Worm (Caenorhabditis elegans) whole organism, late embryonic: ENCODE data around the gene igeg-1.

Experiments used
- ceh-30 ChIP-seq: fragments of 150-350 bp; optimal IDR thresholded peaks from 2 replicates; lab custom pipeline; 2014; ENCODE audit warnings: missing biosample characterization, missing genetic modification characterization
- ceh-45 ChIP-seq: fragments of 200-800 bp; sonication (Bioruptor generic); IDR thresholded peaks from 2 replicates; pipeline ENCODE4 v1.3.6; 2022; ENCODE audit warnings: missing genetic modification reagents, missing genetic modification characterization, missing compliant biosample characterization
- hlh-13 ChIP-seq: fragments of 200-800 bp; sonication (Bioruptor generic); optimal IDR thresholded peaks from 2 replicates; lab custom pipeline; 2018; ENCODE audit warnings: mild to moderate bottlenecking, missing genetic modification characterization, missing compliant biosample characterization
- hlh-6 ChIP-seq: sonication (generic microtip); optimal IDR thresholded peaks from 2 replicates; lab custom pipeline; 2016; ENCODE audit warnings: missing genotype, missing genetic modification characterization, missing compliant biosample characterization
- odd-2 ChIP-seq: sonication (generic microtip); optimal IDR thresholded peaks from 2 replicates; lab custom pipeline; 2017; ENCODE audit warnings: antibody characterized with exemption, mild to moderate bottlenecking, missing genetic modification characterization, missing compliant biosample characterization
- pag-3 ChIP-seq: sonication (generic microtip); optimal IDR thresholded peaks from 2 replicates; lab custom pipeline; 2016; ENCODE audit warnings: missing compliant biosample characterization, missing genetic modification characterization, borderline replicate concordance
- pha-4 ChIP-seq: fragments of 150-350 bp; optimal IDR thresholded peaks from 2 replicates; lab custom pipeline; 2018; ENCODE audit warnings: missing biosample characterization, missing genetic modification reagents, missing genetic modification characterization
- syd-9 ChIP-seq: sonication (generic microtip); optimal IDR thresholded peaks from 2 replicates; lab custom pipeline; 2016; ENCODE audit warnings: mild to moderate bottlenecking, missing genetic modification characterization, moderate library complexity, missing compliant biosample characterization
- zip-5 ChIP-seq: sonication (generic microtip); optimal IDR thresholded peaks from 2 replicates; lab custom pipeline; 2016; ENCODE audit warnings: missing genetic modification characterization, missing compliant biosample characterization

- TF ChIP-seq pag-3 = no peak
- TF ChIP-seq ceh-45 = no peak
- no peak for TF ChIP-seq hlh-6
- no peak for TF ChIP-seq hlh-13
- no peak for TF ChIP-seq odd-2 (tag; lab: Kevin White, UChicago)
- no peak for TF ChIP-seq zip-5 (tag; lab: Kevin White, UChicago)
- TF ChIP-seq ceh-30 = no peak
- no peak for TF ChIP-seq syd-9
- TF ChIP-seq pha-4 (tag; lab: Kevin White, UChicago) = no peak
These were observed 49.3 kb downstream of the igeg-1 start for ce11 chrIV:4611740-4612139.
